Fruit fly (Drosophila melanogaster) whole organism, embryonic: ENCODE results near the gene CG6005.

Source experiments
- Bgb ChIP-seq: fragments of 200-800 bp; sonication (Bioruptor generic); IDR thresholded peaks from 2 replicates; pipeline ENCODE4 v1.3.6; 2022; ENCODE audit warnings: missing biosample characterization, missing genetic modification characterization; ENCODE audit not compliant: partially characterized antibody
- CG13296 ChIP-seq: fragments of 200-800 bp; sonication (Bioruptor generic); optimal IDR thresholded peaks from 3 replicates; lab custom pipeline; 2018; ENCODE audit warnings: missing biosample characterization, mild to moderate bottlenecking, missing genetic modification characterization
- CG16863 ChIP-seq: fragments of 200-800 bp; sonication (Bioruptor generic); optimal IDR thresholded peaks from 3 replicates; lab custom pipeline; 2016; ENCODE audit warnings: missing biosample characterization, missing genetic modification characterization
- CG2120 ChIP-seq: fragments of 200-800 bp; sonication (Bioruptor generic); optimal IDR thresholded peaks from 3 replicates; lab custom pipeline; 2016; ENCODE audit warnings: missing biosample characterization, missing genetic modification characterization
- CG4617 ChIP-seq: fragments of 200-800 bp; sonication (Bioruptor generic); optimal IDR thresholded peaks from 3 replicates; lab custom pipeline; 2016; ENCODE audit warnings: missing biosample characterization, missing genetic modification characterization, borderline replicate concordance
- CG6654 ChIP-seq: fragments of 200-800 bp; sonication (Bioruptor generic); optimal IDR thresholded peaks from 2 replicates; lab custom pipeline; 2017; ENCODE audit warnings: missing biosample characterization, mild to moderate bottlenecking, missing genetic modification characterization
- NK7.1 ChIP-seq: fragments of 200-800 bp; sonication (Bioruptor generic); optimal IDR thresholded peaks from 3 replicates; lab custom pipeline; 2016; ENCODE audit warnings: missing biosample characterization, missing genetic modification characterization
- Vsx1 ChIP-seq: fragments of 200-800 bp; sonication (Bioruptor generic); optimal IDR thresholded peaks from 2 replicates; lab custom pipeline; 2017; ENCODE audit warnings: missing biosample characterization, mild to moderate bottlenecking, missing genetic modification characterization, missing genetic modification reagents
- fd102C ChIP-seq: fragments of 200-800 bp; sonication (Bioruptor generic); optimal IDR thresholded peaks from 2 replicates; lab custom pipeline; 2018; ENCODE audit warnings: missing biosample characterization, mild to moderate bottlenecking, missing genetic modification characterization, moderate library complexity
- knrl ChIP-seq: fragments of 200-800 bp; sonication (Bioruptor generic); IDR thresholded peaks from 3 replicates; pipeline ENCODE4 v1.3.6; 2022; ENCODE audit warnings: missing biosample characterization, missing genetic modification characterization; ENCODE audit not compliant: partially characterized antibody
- rib ChIP-seq: fragments of 200-800 bp; sonication (Bioruptor generic); IDR thresholded peaks from 2 replicates; pipeline ENCODE4 v1.3.6; 2022; ENCODE audit warnings: missing biosample characterization, missing genetic modification characterization
- slou ChIP-seq: fragments of 200-800 bp; sonication (Bioruptor generic); optimal IDR thresholded peaks from 3 replicates; lab custom pipeline; 2016; ENCODE audit warnings: missing biosample characterization, missing genetic modification characterization
- stc ChIP-seq: fragments of 200-800 bp; sonication (Bioruptor generic); IDR thresholded peaks from 2 replicates; pipeline ENCODE4 v1.3.6; 2022; ENCODE audit warnings: missing biosample characterization, missing genetic modification characterization
- sug ChIP-seq: fragments of 200-800 bp; optimal IDR thresholded peaks from 2 replicates; lab custom pipeline; 2019; ENCODE audit warnings: missing biosample characterization, mild to moderate bottlenecking, missing genetic modification characterization, moderate library complexity

dm6 chr3R:18993159-18993558 lies 30.7 kb downstream of the CG6005 start:
- TF ChIP-seq Vsx1 (GFP tag; lab: Kevin White, UChicago) = no peak
- TF ChIP-seq CG6654 = no peak
- TF ChIP-seq NK7.1 = no peak
- no peak for TF ChIP-seq rib (GFP tag; lab: Robert Waterston, UW)
- no peak for TF ChIP-seq CG16863 (GFP tag; lab: Kevin White, UChicago)
- no peak for TF ChIP-seq CG4617 (GFP tag; lab: Kevin White, UChicago)
- no peak for TF ChIP-seq slou (GFP tag; lab: Kevin White, UChicago)
- no peak for TF ChIP-seq fd102C (GFP tag; lab: Kevin White, UChicago)
- no peak for TF ChIP-seq CG13296 (GFP tag; lab: Kevin White, UChicago)
- no peak for TF ChIP-seq sug (tag; lab: Kevin White, UChicago)
- no peak for TF ChIP-seq knrl (GFP tag; lab: Robert Waterston, UW)
- TF ChIP-seq CG2120 = no peak
- TF ChIP-seq stc = no peak
- no peak for TF ChIP-seq Bgb
